Worm (Caenorhabditis elegans) whole organism, late embryonic: ENCODE data around the gene C03A7.2.
A peak's percentile ranks its signal among the peaks of the same experiment; 100 is the strongest.

ENCODE experiments used
- C08G9.2 ChIP-seq: sonication (generic microtip); optimal IDR thresholded peaks from 2 replicates; lab custom pipeline; 2016; ENCODE audit warnings: mild to moderate bottlenecking, missing genetic modification characterization, moderate library complexity, missing compliant biosample characterization
- F13H6.1 ChIP-seq: sonication (generic microtip); optimal IDR thresholded peaks from 2 replicates; lab custom pipeline; 2016; ENCODE audit warnings: missing genetic modification characterization, missing compliant biosample characterization
- K02D7.2 ChIP-seq: sonication (generic microtip); optimal IDR thresholded peaks from 2 replicates; lab custom pipeline; 2017; ENCODE audit warnings: mild to moderate bottlenecking, missing genetic modification characterization, missing compliant biosample characterization
- K09A11.1 ChIP-seq: sonication (generic microtip); optimal IDR thresholded peaks from 2 replicates; lab custom pipeline; 2017; ENCODE audit warnings: antibody characterized with exemption, mild to moderate bottlenecking, missing genetic modification characterization, missing compliant biosample characterization; ENCODE audit not compliant: insufficient read depth
- T23F11.4 ChIP-seq: fragments of 200-800 bp; sonication (Bioruptor generic); optimal IDR thresholded peaks from 2 replicates; lab custom pipeline; 2018; ENCODE audit warnings: mild to moderate bottlenecking, missing genetic modification characterization, missing compliant biosample characterization
- ama-1 ChIP-seq: fragments of 150-350 bp; optimal IDR thresholded peaks from 2 replicates; lab custom pipeline; 2014
- ceh-14 ChIP-seq: sonication (generic microtip); optimal IDR thresholded peaks from 2 replicates; lab custom pipeline; 2016; ENCODE audit warnings: missing genotype, missing genetic modification characterization, missing compliant biosample characterization
- ceh-18 ChIP-seq: sonication (generic microtip); optimal IDR thresholded peaks from 2 replicates; lab custom pipeline; 2016; ENCODE audit warnings: missing genetic modification characterization, missing compliant biosample characterization
- ceh-2 ChIP-seq: sonication (generic microtip); optimal IDR thresholded peaks from 2 replicates; lab custom pipeline; 2016; ENCODE audit warnings: missing genotype, missing genetic modification characterization, missing compliant biosample characterization
- ceh-24 ChIP-seq: sonication (generic microtip); optimal IDR thresholded peaks from 2 replicates; lab custom pipeline; 2016; ENCODE audit warnings: mild to moderate bottlenecking, missing genetic modification characterization, missing compliant biosample characterization
- ceh-30 ChIP-seq: fragments of 150-350 bp; optimal IDR thresholded peaks from 2 replicates; lab custom pipeline; 2014; ENCODE audit warnings: missing biosample characterization, missing genetic modification characterization
- ceh-34 ChIP-seq: sonication (generic microtip); optimal IDR thresholded peaks from 2 replicates; lab custom pipeline; 2016; ENCODE audit warnings: mild to moderate bottlenecking, missing genetic modification characterization, missing compliant biosample characterization
- ceh-9 ChIP-seq: sonication (generic microtip); optimal IDR thresholded peaks from 2 replicates; lab custom pipeline; 2016; ENCODE audit warnings: mild to moderate bottlenecking, missing genetic modification characterization, inconsistent platforms, missing compliant biosample characterization
- che-1 ChIP-seq: sonication (generic microtip); optimal IDR thresholded peaks from 2 replicates; lab custom pipeline; 2016; ENCODE audit warnings: mild to moderate bottlenecking, missing genetic modification characterization, missing compliant biosample characterization
- dmd-4 ChIP-seq: sonication (generic microtip); optimal IDR thresholded peaks from 2 replicates; lab custom pipeline; 2016; ENCODE audit warnings: borderline replicate concordance, missing genetic modification characterization, missing compliant biosample characterization
- dve-1 ChIP-seq: sonication (generic microtip); optimal IDR thresholded peaks from 2 replicates; lab custom pipeline; 2017; ENCODE audit warnings: antibody characterized with exemption, mild to moderate bottlenecking, missing genetic modification characterization, missing compliant biosample characterization
- elt-2 ChIP-seq: sonication (generic microtip); optimal IDR thresholded peaks from 2 replicates; lab custom pipeline; 2016; ENCODE audit warnings: missing genetic modification reagents, missing genetic modification characterization, missing compliant biosample characterization
- elt-4 ChIP-seq: sonication (generic microtip); optimal IDR thresholded peaks from 2 replicates; lab custom pipeline; 2016; ENCODE audit warnings: missing genetic modification characterization, missing compliant biosample characterization
- ets-4 ChIP-seq: sonication (generic microtip); optimal IDR thresholded peaks from 2 replicates; lab custom pipeline; 2016; ENCODE audit warnings: missing genetic modification characterization, missing compliant biosample characterization
- fkh-6 ChIP-seq: sonication (generic microtip); optimal IDR thresholded peaks from 2 replicates; lab custom pipeline; 2016; ENCODE audit warnings: missing genetic modification characterization, missing compliant biosample characterization
- hlh-15 ChIP-seq: sonication (generic microtip); optimal IDR thresholded peaks from 2 replicates; lab custom pipeline; 2016; ENCODE audit warnings: missing genetic modification characterization, missing compliant biosample characterization
- hlh-30 ChIP-seq: sonication (generic microtip); optimal IDR thresholded peaks from 2 replicates; lab custom pipeline; 2017; ENCODE audit warnings: antibody characterized with exemption, missing genetic modification characterization, missing compliant biosample characterization; ENCODE audit not compliant: insufficient read depth
- hlh-6 ChIP-seq: sonication (generic microtip); optimal IDR thresholded peaks from 2 replicates; lab custom pipeline; 2016; ENCODE audit warnings: missing genotype, missing genetic modification characterization, missing compliant biosample characterization
- lim-6 ChIP-seq: sonication (generic microtip); optimal IDR thresholded peaks from 2 replicates; lab custom pipeline; 2016; ENCODE audit warnings: missing genetic modification characterization, missing compliant biosample characterization
- nhr-232 ChIP-seq: sonication (generic microtip); optimal IDR thresholded peaks from 2 replicates; lab custom pipeline; 2016; ENCODE audit warnings: missing genetic modification characterization, missing compliant biosample characterization
- npax-4 ChIP-seq: sonication (generic microtip); optimal IDR thresholded peaks from 2 replicates; lab custom pipeline; 2016; ENCODE audit warnings: missing genetic modification characterization, missing compliant biosample characterization
- odd-2 ChIP-seq: sonication (generic microtip); optimal IDR thresholded peaks from 2 replicates; lab custom pipeline; 2017; ENCODE audit warnings: antibody characterized with exemption, mild to moderate bottlenecking, missing genetic modification characterization, missing compliant biosample characterization
- pag-3 ChIP-seq: sonication (generic microtip); optimal IDR thresholded peaks from 2 replicates; lab custom pipeline; 2016; ENCODE audit warnings: missing compliant biosample characterization, missing genetic modification characterization, borderline replicate concordance
- pat-9 ChIP-seq: fragments of 200-800 bp; sonication (Bioruptor generic); optimal IDR thresholded peaks from 2 replicates; lab custom pipeline; 2018; ENCODE audit warnings: mild to moderate bottlenecking, missing genetic modification characterization, moderate library complexity, missing compliant biosample characterization
- pqm-1 ChIP-seq: sonication (generic microtip); optimal IDR thresholded peaks from 2 replicates; lab custom pipeline; 2016; ENCODE audit warnings: missing genetic modification characterization, missing compliant biosample characterization
- ref-2 ChIP-seq: sonication (generic microtip); optimal IDR thresholded peaks from 2 replicates; lab custom pipeline; 2016; ENCODE audit warnings: missing genetic modification characterization, missing compliant biosample characterization
- rnt-1 ChIP-seq: sonication (generic microtip); optimal IDR thresholded peaks from 2 replicates; lab custom pipeline; 2016; ENCODE audit warnings: missing genetic modification characterization, missing compliant biosample characterization
- sdc-2 ChIP-seq: sonication (generic microtip); optimal IDR thresholded peaks from 2 replicates; lab custom pipeline; 2016; ENCODE audit warnings: missing genotype, missing genetic modification characterization, missing compliant biosample characterization
- sox-2 ChIP-seq: fragments of 200-800 bp; sonication (Bioruptor generic); IDR thresholded peaks from 2 replicates; pipeline ENCODE4 v1.3.6; 2022; ENCODE audit warnings: missing genetic modification reagents, missing genetic modification characterization, missing compliant biosample characterization
- syd-9 ChIP-seq: sonication (generic microtip); optimal IDR thresholded peaks from 2 replicates; lab custom pipeline; 2016; ENCODE audit warnings: mild to moderate bottlenecking, missing genetic modification characterization, moderate library complexity, missing compliant biosample characterization
- tbx-2 ChIP-seq: sonication (generic microtip); optimal IDR thresholded peaks from 2 replicates; lab custom pipeline; 2016; ENCODE audit warnings: missing genetic modification characterization, missing compliant biosample characterization
- tbx-7 ChIP-seq: sonication (generic microtip); optimal IDR thresholded peaks from 2 replicates; lab custom pipeline; 2016; ENCODE audit warnings: missing genotype, missing genetic modification characterization, missing compliant biosample characterization
- ttx-3 ChIP-seq: sonication (generic microtip); optimal IDR thresholded peaks from 2 replicates; lab custom pipeline; 2016; ENCODE audit warnings: missing genetic modification reagents, missing genetic modification characterization, missing compliant biosample characterization
- unc-3 ChIP-seq, 2 experiments: fragments of 200-800 bp in 1 of 2; sonication (Bioruptor generic) in 1 of 2; sonication (generic microtip) in 1 of 2; conservative IDR thresholded peaks in 1 of 2; optimal IDR thresholded peaks in 1 of 2; 2 replicates each; pipeline versions ENCODE4 v1.3.6 to Lab custom; 2016 to 2022; ENCODE audit warnings: missing compliant biosample characterization in 2 of 2, missing genetic modification characterization in 2 of 2, missing genetic modification reagents in 1 of 2
- unc-55 ChIP-seq: sonication (generic microtip); optimal IDR thresholded peaks from 2 replicates; lab custom pipeline; 2017; ENCODE audit warnings: missing biosample characterization, missing genetic modification reagents, missing genetic modification characterization

The C03A7.2 gene

DNA sequence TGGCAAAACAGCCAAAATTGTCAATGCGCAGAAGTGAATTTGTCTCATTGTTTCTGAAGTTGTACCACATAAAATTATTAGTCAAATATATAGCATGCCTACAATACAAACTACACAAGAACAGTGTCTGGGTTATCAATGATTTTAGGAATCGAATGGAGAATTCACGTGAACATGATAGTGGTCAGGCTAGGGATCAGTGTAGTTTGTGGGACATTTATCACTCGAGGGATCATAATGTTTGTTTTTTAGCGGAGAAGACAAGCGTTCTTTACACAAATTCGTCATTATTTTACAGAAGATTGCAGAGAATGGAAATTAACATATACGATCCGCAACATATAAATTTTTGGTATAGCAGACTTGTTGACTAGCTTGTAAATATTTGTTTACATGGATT lies 4.5 kb upstream of the C03A7.2 start, which contains the start of gene ugt-51:
ugt-51 (minus strand) TSS at position 101 of the 400 bp plus-strand sequence.
- TF ChIP-seq rnt-1 (tag; lab: Kevin White, UChicago) (no peak), elt-4 (tag; lab: Kevin White, UChicago) (no peak), K09A11.1 (tag; lab: Kevin White, UChicago) (no peak), ref-2 (tag; lab: Kevin White, UChicago) (no peak), unc-55 (no peak), T23F11.4 (GFP tag; lab: Kevin White, UChicago) (no peak), pqm-1 (no peak), ceh-2 (tag; lab: Kevin White, UChicago) (no peak), K02D7.2 (no peak), ceh-24 (tag; lab: Kevin White, UChicago) (no peak), syd-9 (tag; lab: Kevin White, UChicago) (no peak), sdc-2 (tag; lab: Kevin White, UChicago) (no peak)

DNA sequence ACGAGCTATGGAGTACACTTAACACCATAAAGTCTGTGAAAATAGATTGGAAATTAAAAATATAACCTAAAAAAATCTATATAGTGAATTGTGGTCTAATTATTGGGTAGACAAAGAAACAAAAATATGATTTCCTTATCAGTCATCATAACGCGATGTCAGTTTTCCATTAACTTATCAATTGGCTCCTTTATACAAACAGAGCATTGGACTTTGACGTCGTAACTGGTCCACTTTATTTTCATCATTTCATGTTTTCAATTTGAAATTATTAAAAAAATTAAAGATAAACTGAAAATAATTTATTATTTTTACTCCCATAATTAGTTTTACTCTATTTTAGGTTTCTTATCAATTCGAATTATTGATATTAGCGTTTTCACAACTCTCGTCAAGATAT lies 3.7 kb upstream of the C03A7.2 start:
- TF ChIP-seq pag-3 (tag; lab: Kevin White, UChicago): no peak
- TF ChIP-seq elt-2 (tag; lab: Kevin White, UChicago): peak; percentile 60

DNA sequence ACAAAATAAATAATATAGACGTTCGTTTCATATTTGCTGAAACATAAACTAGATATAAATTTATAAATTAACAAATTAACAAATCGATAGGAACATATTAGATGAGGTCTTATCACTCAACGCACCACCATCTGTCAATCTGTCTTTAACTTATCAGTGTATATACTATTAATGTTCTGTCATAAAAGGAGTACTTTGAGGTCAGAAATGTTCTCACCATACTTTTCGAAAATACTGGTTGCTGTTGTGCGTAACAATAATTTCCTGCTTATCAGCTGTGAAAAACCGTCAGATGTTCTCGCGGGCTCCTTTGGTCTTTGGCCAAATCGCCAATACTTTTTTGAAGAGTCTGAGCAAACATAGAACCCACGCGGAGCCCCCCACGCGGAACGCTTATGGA lies 10.8 kb downstream of the C03A7.2 start, which contains the start of gene C03A7.13:
C03A7.13 (minus strand) TSS at position 43 of the 400 bp plus-strand sequence.
- TF ChIP-seq ceh-14 (tag; lab: Kevin White, UChicago): no peak
- TF ChIP-seq ceh-30: no peak
- no peak for TF ChIP-seq sox-2
- TF ChIP-seq hlh-15 (tag; lab: Kevin White, UChicago): no peak
- no peak for TF ChIP-seq unc-3 (GFP tag; conservative IDR thresholded peaks at IDR 0.05; lab: Robert Waterston, UW)
- no peak for TF ChIP-seq unc-3 (tag; optimal IDR thresholded peaks at IDR 0.05; lab: Kevin White, UChicago)
- TF ChIP-seq ceh-18 (tag; lab: Kevin White, UChicago): no peak
- TF ChIP-seq npax-4 (tag; lab: Kevin White, UChicago): no peak
- TF ChIP-seq ceh-9: no peak
- no peak for TF ChIP-seq unc-55

DNA sequence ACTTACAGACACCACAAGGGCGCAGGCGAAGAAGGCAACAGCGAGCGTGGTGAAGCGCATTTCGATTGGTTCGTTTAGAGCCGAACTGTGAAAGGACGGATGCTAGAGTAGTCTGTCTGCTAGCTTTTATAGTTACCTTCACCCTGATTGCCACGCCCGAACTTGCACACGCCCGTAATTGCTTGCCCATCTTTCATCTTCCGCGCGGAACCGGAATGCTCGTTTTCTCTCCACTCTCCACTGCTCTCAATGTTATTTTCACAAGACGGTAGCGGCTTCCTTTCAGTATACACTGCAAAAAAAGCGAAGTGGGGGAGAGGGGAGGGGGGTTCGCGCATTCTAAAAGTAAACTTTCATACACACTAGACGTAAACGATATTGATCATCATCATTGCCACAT lies 12.8 kb downstream of the C03A7.2 start, which contains the start of gene abu-8:
abu-8 (minus strand) TSS at position 101 of the 400 bp plus-strand sequence.
- TF ChIP-seq dve-1 (tag; lab: Kevin White, UChicago) (no peak), ceh-14 (tag; lab: Kevin White, UChicago) (no peak), dmd-4 (no peak), ets-4 (tag; lab: Kevin White, UChicago) (no peak), ceh-24 (tag; lab: Kevin White, UChicago) (no peak), nhr-232 (tag; lab: Kevin White, UChicago) (no peak), hlh-30 (no peak), ceh-34 (tag; lab: Kevin White, UChicago) (no peak), hlh-15 (tag; lab: Kevin White, UChicago) (no peak), che-1 (no peak), C08G9.2 (tag; lab: Kevin White, UChicago) (no peak), ama-1 (lab: Kevin White, UChicago) (no peak), pat-9 (tag; lab: Kevin White, UChicago) (no peak), tbx-7 (no peak), ceh-9 (no peak)

DNA sequence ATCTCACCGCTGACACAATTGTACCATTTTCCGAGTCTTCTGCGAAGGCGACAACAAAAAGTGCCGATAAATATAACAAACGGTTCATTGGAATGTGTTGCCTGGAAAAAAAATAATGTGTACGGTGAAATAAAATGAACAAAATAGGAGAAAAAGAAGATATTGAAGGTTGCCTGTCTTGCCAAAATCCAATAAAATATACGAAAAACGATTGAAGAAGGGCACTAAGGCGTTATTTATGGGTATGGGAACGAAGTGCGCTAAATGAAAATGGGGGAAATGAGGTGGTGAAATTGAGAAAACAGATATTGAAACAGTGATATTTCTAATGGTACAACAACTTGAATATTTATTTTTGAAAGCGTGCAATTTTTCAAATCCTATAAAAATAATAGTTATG lies 16.5 kb downstream of the C03A7.2 start, which contains the start of gene Y47A7.2:
Y47A7.2 (minus strand) TSS at position 101 of the 400 bp plus-strand sequence.
- TF ChIP-seq hlh-15 (tag; lab: Kevin White, UChicago) (no peak), lim-6 (tag; lab: Kevin White, UChicago) (no peak), sox-2 (no peak), hlh-6 (tag; lab: Kevin White, UChicago) (no peak), fkh-6 (tag; lab: Kevin White, UChicago) (no peak), rnt-1 (tag; lab: Kevin White, UChicago) (no peak), ceh-30 (no peak), ref-2 (tag; lab: Kevin White, UChicago) (no peak), ttx-3 (tag; lab: Kevin White, UChicago) (no peak), elt-2 (tag; lab: Kevin White, UChicago) (no peak), ets-4 (tag; lab: Kevin White, UChicago) (no peak), hlh-30 (no peak), F13H6.1 (tag; lab: Kevin White, UChicago) (no peak), tbx-2 (no peak), odd-2 (tag; lab: Kevin White, UChicago) (no peak)
